Worm (Caenorhabditis elegans): ENCODE results near the gene acs-4.

The acs-4 gene

DNA sequence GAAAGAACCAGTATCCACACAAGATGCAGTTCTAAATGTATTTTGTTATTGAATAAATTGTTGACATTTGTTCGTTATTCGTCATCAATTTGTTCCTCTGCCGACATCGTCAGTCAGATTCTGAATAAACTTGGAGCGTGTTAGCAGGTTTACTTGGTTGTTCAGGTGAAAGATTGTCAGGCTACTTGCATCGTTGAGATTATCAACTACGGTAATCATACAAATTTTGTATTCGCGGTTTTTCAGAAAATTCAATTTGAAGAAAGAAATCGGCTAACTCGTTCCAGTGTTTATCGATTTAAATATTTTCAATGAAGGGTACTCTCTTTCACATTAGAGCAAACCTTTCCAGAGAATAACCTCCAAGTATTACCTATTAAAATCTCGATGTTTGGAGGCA is 42.1 kb downstream of the acs-4 start, which contains the start of gene R151.2:
Gene R151.2 (plus strand): TSS at position 247 of the 400 bp plus-strand sequence.
- TF ChIP-seq fos-1 (tag; optimal IDR thresholded peaks at IDR 0.05) (peak; percentile 10), fkh-10 (GFP tag; optimal IDR thresholded peaks at IDR 0.05) (no peak)

DNA sequence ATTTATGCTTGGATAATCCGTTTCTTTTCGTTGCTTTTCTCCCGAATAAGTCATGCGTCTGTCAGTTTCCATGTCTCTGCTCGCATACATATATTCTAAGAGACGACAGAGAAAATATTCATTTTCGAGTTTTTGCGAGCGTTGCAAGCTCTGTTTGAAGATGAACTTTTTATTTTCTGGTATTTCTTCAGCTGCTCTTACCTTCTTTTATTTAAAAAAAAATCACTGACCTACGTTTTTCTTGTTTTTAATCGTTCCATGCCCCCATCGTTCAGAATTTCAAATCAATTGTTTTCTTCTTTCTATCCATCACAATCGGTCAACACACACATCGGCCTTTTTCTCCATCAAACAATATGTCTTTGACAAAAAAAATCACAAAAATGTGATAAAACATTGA is 42.8 kb downstream of the acs-4 start:
- TF ChIP-seq unc-39 (tag; optimal IDR thresholded peaks at IDR 0.05), result no peak
- TF ChIP-seq ztf-4 (tag; optimal IDR thresholded peaks at IDR 0.05), result no peak
- TF ChIP-seq ceh-82 (tag; optimal IDR thresholded peaks at IDR 0.05), result no peak

DNA sequence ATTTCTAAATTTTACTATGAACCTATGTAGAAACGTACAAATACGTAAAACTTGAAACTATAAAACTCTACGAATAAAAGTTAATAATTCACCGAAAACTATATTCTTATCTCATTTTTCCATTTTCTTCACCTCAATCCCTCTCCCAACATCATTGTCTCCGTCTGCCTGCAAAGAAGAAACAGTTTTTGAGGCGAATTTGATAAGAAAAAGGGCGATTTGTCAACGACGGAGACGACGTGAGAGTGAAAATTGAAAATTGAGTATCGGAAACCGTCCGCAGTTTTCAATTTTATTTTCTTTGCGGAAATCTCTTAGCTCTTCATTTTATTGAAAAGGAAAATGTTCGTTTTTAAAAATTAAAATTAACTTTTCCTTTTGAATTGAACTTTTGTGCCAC is 44.4 kb downstream of the acs-4 start:
- no peak for TF ChIP-seq zag-1 (tag; optimal IDR thresholded peaks at IDR 0.05)
- peak; percentile 81 for TF ChIP-seq pqm-1 (tag; optimal IDR thresholded peaks at IDR 0.05)
- TF ChIP-seq elt-2 (tag; optimal IDR thresholded peaks at IDR 0.05), result peak; percentile 61

- TF ChIP-seq elt-1 (tag; optimal IDR thresholded peaks at IDR 0.05) (no peak), lin-39 (tag; optimal IDR thresholded peaks at IDR 0.05) (peak; percentile 16)
Observed at ce11 chrIII:7215532-7215931, 47.9 kb downstream of the acs-4 start.

ce11 chrIII:7216226-7216625 is 48.6 kb downstream of the acs-4 start, which contains the start of gene R151.1:
Gene R151.1, plus strand, starts transcription at chrIII:7216526.
- TF ChIP-seq nhr-23 (tag; optimal IDR thresholded peaks at IDR 0.05), result no peak
- no peak for TF ChIP-seq pha-4 (tag; optimal IDR thresholded peaks at IDR 0.05)
- no peak for TF ChIP-seq nhr-25 (tag; optimal IDR thresholded peaks at IDR 0.05)
- no peak for TF ChIP-seq snpc-4 (tag; optimal IDR thresholded peaks at IDR 0.05)
- TF ChIP-seq fos-1 (tag; optimal IDR thresholded peaks at IDR 0.05), result no peak
- TF ChIP-seq mdl-1 (tag; optimal IDR thresholded peaks at IDR 0.05), result no peak
- TF ChIP-seq tbx-2 (tag; optimal IDR thresholded peaks at IDR 0.05), result no peak
- TF ChIP-seq elt-3 (tag; optimal IDR thresholded peaks at IDR 0.05), result no peak
- TF ChIP-seq nhr-67 (tag; optimal IDR thresholded peaks at IDR 0.05), result no peak
- TF ChIP-seq zag-1 (tag; optimal IDR thresholded peaks at IDR 0.05), result no peak
- TF ChIP-seq nhr-12 (tag; optimal IDR thresholded peaks at IDR 0.05), result no peak
- TF ChIP-seq nhr-237 (tag; optimal IDR thresholded peaks at IDR 0.05), result no peak
- TF ChIP-seq eor-1 (tag; optimal IDR thresholded peaks at IDR 0.05), result no peak
- TF ChIP-seq nhr-28 (tag; optimal IDR thresholded peaks at IDR 0.05), result no peak
- TF ChIP-seq elt-1 (tag; optimal IDR thresholded peaks at IDR 0.05), result no peak
- no peak for TF ChIP-seq elt-2 (tag; optimal IDR thresholded peaks at IDR 0.05)
- TF ChIP-seq unc-62 (GFP tag; optimal IDR thresholded peaks at IDR 0.05), result no peak
- TF ChIP-seq egl-27 (tag; optimal IDR thresholded peaks at IDR 0.05), result no peak
- TF ChIP-seq jun-1 (tag; optimal IDR thresholded peaks at IDR 0.05), result no peak
- TF ChIP-seq aly-2 (tag; optimal IDR thresholded peaks at IDR 0.05), result no peak

DNA sequence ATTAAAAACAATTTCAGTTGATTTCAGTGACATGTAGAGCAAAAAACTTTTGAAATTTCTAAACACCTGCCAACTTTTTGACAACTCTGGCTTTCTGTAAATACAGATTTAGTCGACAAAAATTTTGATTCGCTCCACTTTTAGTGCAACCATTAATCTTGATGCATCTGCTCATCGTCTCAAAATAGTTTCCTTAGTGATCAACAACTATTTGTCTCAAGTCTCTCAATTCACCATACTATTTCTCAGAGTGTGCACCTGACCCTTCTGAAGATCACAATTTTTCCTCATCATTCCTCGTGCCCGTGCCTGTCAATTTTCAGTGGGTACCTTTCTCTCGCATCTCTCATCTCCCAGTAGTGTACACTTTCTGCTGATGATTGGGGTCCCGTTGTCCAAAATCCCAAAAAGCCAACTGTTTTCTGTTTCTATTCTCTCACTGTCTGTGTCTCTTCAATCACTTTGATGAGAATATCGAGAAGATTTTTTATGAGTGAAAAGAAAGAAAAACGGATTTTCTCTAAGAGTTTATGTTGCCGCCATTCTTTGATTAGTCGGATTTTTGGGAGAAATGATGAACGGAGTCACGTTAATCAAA is 49.4 kb downstream of the acs-4 start:
- TF ChIP-seq nfya-1 (tag; optimal IDR thresholded peaks at IDR 0.05; ENCODE audit: insufficient read depth), result peak; percentile 34
- TF ChIP-seq unc-62 (GFP tag; optimal IDR thresholded peaks at IDR 0.05), result peak; percentile 48
- TF ChIP-seq elt-2 (tag; optimal IDR thresholded peaks at IDR 0.05), result no peak
- peak; percentile 3 for TF ChIP-seq egl-5 (tag; optimal IDR thresholded peaks at IDR 0.05)
- peak; percentile 38 for TF ChIP-seq lin-15B (tag; optimal IDR thresholded peaks at IDR 0.05)
- TF ChIP-seq fkh-2 (tag; optimal IDR thresholded peaks at IDR 0.05), result peak; percentile 33
- no peak for TF ChIP-seq sea-2 (GFP tag; optimal IDR thresholded peaks at IDR 0.05)
- TF ChIP-seq nhr-11 (tag; optimal IDR thresholded peaks at IDR 0.05), result peak; percentile 12

All from whole organism, L3 larva.